Worm (Caenorhabditis elegans): ENCODE results near the gene Y38E10A.33.

DNA sequence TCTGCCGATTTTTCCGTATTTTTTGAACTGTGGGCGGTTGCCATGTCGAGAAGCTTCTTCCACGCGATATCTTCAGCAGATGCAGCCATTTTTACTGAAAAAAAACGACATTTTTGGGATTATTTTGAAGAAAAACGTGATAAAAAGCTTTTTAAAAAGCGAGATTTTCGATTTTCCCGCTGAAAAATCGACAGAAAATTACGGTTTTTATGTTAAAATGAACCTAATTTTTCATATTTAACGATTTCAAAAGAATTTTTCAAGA is 1.8 kb downstream of the Y38E10A.33 start, which contains the start of gene Y38E10A.22:
- TF ChIP-seq hmbx-1 (tag; optimal IDR thresholded peaks at IDR 0.05) (no peak), ama-1 (optimal IDR thresholded peaks at IDR 0.05) (no peak), sea-1 (GFP tag; conservative IDR thresholded peaks at IDR 0.05) (no peak), hnd-1 (tag; optimal IDR thresholded peaks at IDR 0.05) (no peak)
